Worm (Caenorhabditis elegans): ENCODE results near the gene F46F5.13.

DNA sequence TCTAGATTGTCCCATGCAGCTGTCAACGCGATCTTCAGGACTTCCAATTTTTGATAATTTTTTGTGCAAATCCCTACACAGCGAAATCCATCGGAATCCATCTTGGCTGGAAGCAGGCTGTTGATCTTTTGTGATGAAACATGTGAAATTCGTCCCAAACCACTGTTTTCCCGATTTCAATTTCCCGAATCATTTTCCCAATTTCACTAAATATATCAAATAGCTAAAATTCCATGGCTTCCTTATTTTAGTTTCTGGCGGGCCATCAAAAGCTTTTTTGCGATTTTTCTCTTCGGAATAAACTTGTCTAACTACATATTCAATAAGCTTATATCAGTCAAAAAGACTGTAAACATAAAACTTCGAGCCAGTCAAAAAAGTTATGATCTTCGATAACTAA, 18.4 kb downstream of the F46F5.13 start, which contains the start of gene F46F5.8:
- TF ChIP-seq nhr-28 (tag; optimal IDR thresholded peaks at IDR 0.05) (no peak), mdl-1 (tag; optimal IDR thresholded peaks at IDR 0.05) (no peak), tbx-2 (tag; optimal IDR thresholded peaks at IDR 0.05) (no peak), ces-1 (GFP tag; optimal IDR thresholded peaks at IDR 0.05) (no peak), nhr-12 (tag; optimal IDR thresholded peaks at IDR 0.05) (no peak), F16B12.6 (tag; optimal IDR thresholded peaks at IDR 0.05) (no peak)

Measured in whole organism, L1 larva.